Worm (Caenorhabditis elegans) whole organism, late embryonic: ENCODE measurements around the gene grl-7.

Source experiments
- C08G9.2 ChIP-seq: sonication (generic microtip); optimal IDR thresholded peaks from 2 replicates; lab custom pipeline; 2016; ENCODE audit warnings: mild to moderate bottlenecking, missing genetic modification characterization, moderate library complexity, missing compliant biosample characterization
- F13H6.1 ChIP-seq: sonication (generic microtip); optimal IDR thresholded peaks from 2 replicates; lab custom pipeline; 2016; ENCODE audit warnings: missing genetic modification characterization, missing compliant biosample characterization
- K02D7.2 ChIP-seq: sonication (generic microtip); optimal IDR thresholded peaks from 2 replicates; lab custom pipeline; 2017; ENCODE audit warnings: mild to moderate bottlenecking, missing genetic modification characterization, missing compliant biosample characterization
- K09A11.1 ChIP-seq: sonication (generic microtip); optimal IDR thresholded peaks from 2 replicates; lab custom pipeline; 2017; ENCODE audit warnings: antibody characterized with exemption, mild to moderate bottlenecking, missing genetic modification characterization, missing compliant biosample characterization; ENCODE audit not compliant: insufficient read depth
- T23F11.4 ChIP-seq: fragments of 200-800 bp; sonication (Bioruptor generic); optimal IDR thresholded peaks from 2 replicates; lab custom pipeline; 2018; ENCODE audit warnings: mild to moderate bottlenecking, missing genetic modification characterization, missing compliant biosample characterization
- Y22D7AL.16 ChIP-seq: sonication (generic microtip); optimal IDR thresholded peaks from 2 replicates; lab custom pipeline; 2016; ENCODE audit warnings: missing genetic modification characterization, missing compliant biosample characterization
- ama-1 ChIP-seq: fragments of 150-350 bp; optimal IDR thresholded peaks from 2 replicates; lab custom pipeline; 2014
- ceh-18 ChIP-seq: sonication (generic microtip); optimal IDR thresholded peaks from 2 replicates; lab custom pipeline; 2016; ENCODE audit warnings: missing genetic modification characterization, missing compliant biosample characterization
- ceh-19 ChIP-seq: fragments of 200-800 bp; sonication (Bioruptor generic); optimal IDR thresholded peaks from 2 replicates; lab custom pipeline; 2018; ENCODE audit warnings: mild to moderate bottlenecking, missing genetic modification characterization, missing compliant biosample characterization
- ceh-24 ChIP-seq: sonication (generic microtip); optimal IDR thresholded peaks from 2 replicates; lab custom pipeline; 2016; ENCODE audit warnings: mild to moderate bottlenecking, missing genetic modification characterization, missing compliant biosample characterization
- ceh-30 ChIP-seq: fragments of 150-350 bp; optimal IDR thresholded peaks from 2 replicates; lab custom pipeline; 2014; ENCODE audit warnings: missing biosample characterization, missing genetic modification characterization
- ceh-45 ChIP-seq: fragments of 200-800 bp; sonication (Bioruptor generic); IDR thresholded peaks from 2 replicates; pipeline ENCODE4 v1.3.6; 2022; ENCODE audit warnings: missing genetic modification reagents, missing genetic modification characterization, missing compliant biosample characterization
- dmd-4 ChIP-seq: sonication (generic microtip); optimal IDR thresholded peaks from 2 replicates; lab custom pipeline; 2016; ENCODE audit warnings: borderline replicate concordance, missing genetic modification characterization, missing compliant biosample characterization
- dve-1 ChIP-seq: sonication (generic microtip); optimal IDR thresholded peaks from 2 replicates; lab custom pipeline; 2017; ENCODE audit warnings: antibody characterized with exemption, mild to moderate bottlenecking, missing genetic modification characterization, missing compliant biosample characterization
- elt-2 ChIP-seq: sonication (generic microtip); optimal IDR thresholded peaks from 2 replicates; lab custom pipeline; 2016; ENCODE audit warnings: missing genetic modification reagents, missing genetic modification characterization, missing compliant biosample characterization
- elt-4 ChIP-seq: sonication (generic microtip); optimal IDR thresholded peaks from 2 replicates; lab custom pipeline; 2016; ENCODE audit warnings: missing genetic modification characterization, missing compliant biosample characterization
- ets-4 ChIP-seq: sonication (generic microtip); optimal IDR thresholded peaks from 2 replicates; lab custom pipeline; 2016; ENCODE audit warnings: missing genetic modification characterization, missing compliant biosample characterization
- eyg-1 ChIP-seq: sonication (generic microtip); optimal IDR thresholded peaks from 2 replicates; lab custom pipeline; 2016; ENCODE audit warnings: missing genotype, missing genetic modification characterization, missing compliant biosample characterization
- fax-1 ChIP-seq: sonication (generic microtip); optimal IDR thresholded peaks from 2 replicates; lab custom pipeline; 2016; ENCODE audit warnings: missing genotype, missing genetic modification characterization, missing compliant biosample characterization
- fkh-10 ChIP-seq: fragments of 150-350 bp; optimal IDR thresholded peaks from 2 replicates; lab custom pipeline; 2014; ENCODE audit warnings: missing biosample characterization, missing genetic modification reagents, missing genetic modification characterization
- fkh-6 ChIP-seq: sonication (generic microtip); optimal IDR thresholded peaks from 2 replicates; lab custom pipeline; 2016; ENCODE audit warnings: missing genetic modification characterization, missing compliant biosample characterization
- gmeb-2 ChIP-seq: sonication (generic microtip); optimal IDR thresholded peaks from 2 replicates; lab custom pipeline; 2016; ENCODE audit warnings: missing genetic modification characterization, inconsistent platforms, missing compliant biosample characterization
- hlh-13 ChIP-seq: fragments of 200-800 bp; sonication (Bioruptor generic); optimal IDR thresholded peaks from 2 replicates; lab custom pipeline; 2018; ENCODE audit warnings: mild to moderate bottlenecking, missing genetic modification characterization, missing compliant biosample characterization
- hlh-15 ChIP-seq: sonication (generic microtip); optimal IDR thresholded peaks from 2 replicates; lab custom pipeline; 2016; ENCODE audit warnings: missing genetic modification characterization, missing compliant biosample characterization
- lim-6 ChIP-seq: sonication (generic microtip); optimal IDR thresholded peaks from 2 replicates; lab custom pipeline; 2016; ENCODE audit warnings: missing genetic modification characterization, missing compliant biosample characterization
- nfya-1 ChIP-seq: sonication (generic microtip); optimal IDR thresholded peaks from 2 replicates; lab custom pipeline; 2017; ENCODE audit warnings: missing genetic modification characterization, mild to moderate bottlenecking, missing compliant biosample characterization, antibody characterized with exemption, moderate library complexity
- nhr-232 ChIP-seq: sonication (generic microtip); optimal IDR thresholded peaks from 2 replicates; lab custom pipeline; 2016; ENCODE audit warnings: missing genetic modification characterization, missing compliant biosample characterization
- npax-4 ChIP-seq: sonication (generic microtip); optimal IDR thresholded peaks from 2 replicates; lab custom pipeline; 2016; ENCODE audit warnings: missing genetic modification characterization, missing compliant biosample characterization
- odd-2 ChIP-seq: sonication (generic microtip); optimal IDR thresholded peaks from 2 replicates; lab custom pipeline; 2017; ENCODE audit warnings: antibody characterized with exemption, mild to moderate bottlenecking, missing genetic modification characterization, missing compliant biosample characterization
- pag-3 ChIP-seq: sonication (generic microtip); optimal IDR thresholded peaks from 2 replicates; lab custom pipeline; 2016; ENCODE audit warnings: missing compliant biosample characterization, missing genetic modification characterization, borderline replicate concordance
- pat-9 ChIP-seq: fragments of 200-800 bp; sonication (Bioruptor generic); optimal IDR thresholded peaks from 2 replicates; lab custom pipeline; 2018; ENCODE audit warnings: mild to moderate bottlenecking, missing genetic modification characterization, moderate library complexity, missing compliant biosample characterization
- pax-1 ChIP-seq: fragments of 150-350 bp; optimal IDR thresholded peaks from 2 replicates; lab custom pipeline; 2014; ENCODE audit warnings: missing biosample characterization, missing genetic modification characterization
- pha-2 ChIP-seq: sonication (generic microtip); optimal IDR thresholded peaks from 2 replicates; lab custom pipeline; 2017; ENCODE audit warnings: mild to moderate bottlenecking, missing genetic modification characterization, missing compliant biosample characterization
- pqm-1 ChIP-seq: sonication (generic microtip); optimal IDR thresholded peaks from 2 replicates; lab custom pipeline; 2016; ENCODE audit warnings: missing genetic modification characterization, missing compliant biosample characterization
- pros-1 ChIP-seq: fragments of 150-350 bp; optimal IDR thresholded peaks from 2 replicates; lab custom pipeline; 2014; ENCODE audit warnings: missing biosample characterization, missing genetic modification reagents, missing genetic modification characterization
- ref-2 ChIP-seq: sonication (generic microtip); optimal IDR thresholded peaks from 2 replicates; lab custom pipeline; 2016; ENCODE audit warnings: missing genetic modification characterization, missing compliant biosample characterization
- rnt-1 ChIP-seq: sonication (generic microtip); optimal IDR thresholded peaks from 2 replicates; lab custom pipeline; 2016; ENCODE audit warnings: missing genetic modification characterization, missing compliant biosample characterization
- sdc-2 ChIP-seq: sonication (generic microtip); optimal IDR thresholded peaks from 2 replicates; lab custom pipeline; 2016; ENCODE audit warnings: missing genotype, missing genetic modification characterization, missing compliant biosample characterization
- sox-2 ChIP-seq: fragments of 200-800 bp; sonication (Bioruptor generic); IDR thresholded peaks from 2 replicates; pipeline ENCODE4 v1.3.6; 2022; ENCODE audit warnings: missing genetic modification reagents, missing genetic modification characterization, missing compliant biosample characterization
- sox-4 ChIP-seq: sonication (generic microtip); optimal IDR thresholded peaks from 2 replicates; lab custom pipeline; 2017; ENCODE audit warnings: mild to moderate bottlenecking, missing genetic modification characterization, inconsistent platforms, missing compliant biosample characterization
- tbx-2 ChIP-seq: sonication (generic microtip); optimal IDR thresholded peaks from 2 replicates; lab custom pipeline; 2016; ENCODE audit warnings: missing genetic modification characterization, missing compliant biosample characterization
- unc-3 ChIP-seq, 2 experiments: fragments of 200-800 bp in 1 of 2; sonication (Bioruptor generic) in 1 of 2; sonication (generic microtip) in 1 of 2; conservative IDR thresholded peaks in 1 of 2; optimal IDR thresholded peaks in 1 of 2; 2 replicates each; pipeline versions ENCODE4 v1.3.6 to Lab custom; 2016 to 2022; ENCODE audit warnings: missing compliant biosample characterization in 2 of 2, missing genetic modification characterization in 2 of 2, missing genetic modification reagents in 1 of 2
- zip-5 ChIP-seq: sonication (generic microtip); optimal IDR thresholded peaks from 2 replicates; lab custom pipeline; 2016; ENCODE audit warnings: missing genetic modification characterization, missing compliant biosample characterization

Gene grl-7

DNA sequence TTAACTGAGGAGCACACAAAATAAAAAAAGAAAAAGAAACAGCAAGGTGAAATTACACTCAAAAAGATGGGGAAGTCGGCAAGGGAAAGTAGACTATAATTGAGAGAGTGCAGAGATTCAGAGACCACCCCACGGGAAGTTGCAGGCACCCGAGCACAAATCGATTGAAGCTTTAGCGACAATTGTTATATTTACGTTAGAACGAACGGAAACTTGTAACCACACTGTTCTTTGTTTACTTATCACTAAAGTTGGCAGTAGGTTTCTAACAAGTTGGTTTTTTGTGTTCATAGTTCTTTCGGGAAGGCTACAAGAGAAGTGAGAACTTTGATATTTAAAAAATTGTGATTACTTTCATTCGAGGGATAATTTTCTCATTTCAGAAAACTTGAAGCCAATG, 25.1 kb downstream of the grl-7 start, which contains the start of gene F47G9.4:
TSS of gene F47G9.4 (minus strand) at position 98 of the 400 bp plus-strand sequence.
- TF ChIP-seq dve-1 (tag; lab: Kevin White, UChicago) (no peak), Y22D7AL.16 (tag; lab: Kevin White, UChicago) (no peak), sdc-2 (tag; lab: Kevin White, UChicago) (no peak), K09A11.1 (tag; lab: Kevin White, UChicago) (no peak), F13H6.1 (tag; lab: Kevin White, UChicago) (no peak), hlh-13 (GFP tag; lab: Kevin White, UChicago) (no peak), gmeb-2 (tag; lab: Kevin White, UChicago) (no peak), ceh-24 (no peak), ceh-18 (tag; lab: Kevin White, UChicago) (no peak), sox-2 (GFP tag; lab: Robert Waterston, UW) (no peak), ceh-19 (GFP tag; lab: Kevin White, UChicago) (no peak), nhr-232 (tag; lab: Kevin White, UChicago) (no peak)

DNA sequence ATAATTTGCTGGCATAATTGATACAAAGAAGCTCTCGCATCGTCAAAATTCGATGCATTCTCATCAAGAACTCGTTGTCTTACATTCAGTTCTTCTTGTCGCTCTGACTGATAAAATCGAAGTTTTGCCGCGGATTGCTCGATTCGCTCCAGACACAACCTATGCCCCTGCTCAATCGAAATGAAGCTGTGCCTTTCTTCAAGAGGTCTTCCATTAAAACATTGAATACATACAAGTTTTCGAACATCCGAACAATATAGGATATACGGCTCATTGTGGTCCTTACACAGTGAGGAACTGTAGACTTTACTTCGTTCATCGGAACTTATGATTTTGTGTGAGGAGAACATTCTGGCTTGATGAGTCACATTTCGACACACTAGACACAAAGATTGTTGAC, 26.0 kb downstream of the grl-7 start:
- TF ChIP-seq nfya-1 (tag; lab: Kevin White, UChicago) (no peak), pqm-1 (tag; lab: Kevin White, UChicago) (no peak), elt-4 (no peak), pag-3 (tag; lab: Kevin White, UChicago) (no peak), nhr-232 (tag; lab: Kevin White, UChicago) (no peak), odd-2 (tag; lab: Kevin White, UChicago) (no peak), pros-1 (no peak)

- no peak for TF ChIP-seq ets-4
These were observed 30.0 kb downstream of the grl-7 start, which contains the start of gene cutl-18 for ce11 chrV:11316801-11317200. Gene cutl-18, minus strand, starts transcription at chrV:11316901.

DNA sequence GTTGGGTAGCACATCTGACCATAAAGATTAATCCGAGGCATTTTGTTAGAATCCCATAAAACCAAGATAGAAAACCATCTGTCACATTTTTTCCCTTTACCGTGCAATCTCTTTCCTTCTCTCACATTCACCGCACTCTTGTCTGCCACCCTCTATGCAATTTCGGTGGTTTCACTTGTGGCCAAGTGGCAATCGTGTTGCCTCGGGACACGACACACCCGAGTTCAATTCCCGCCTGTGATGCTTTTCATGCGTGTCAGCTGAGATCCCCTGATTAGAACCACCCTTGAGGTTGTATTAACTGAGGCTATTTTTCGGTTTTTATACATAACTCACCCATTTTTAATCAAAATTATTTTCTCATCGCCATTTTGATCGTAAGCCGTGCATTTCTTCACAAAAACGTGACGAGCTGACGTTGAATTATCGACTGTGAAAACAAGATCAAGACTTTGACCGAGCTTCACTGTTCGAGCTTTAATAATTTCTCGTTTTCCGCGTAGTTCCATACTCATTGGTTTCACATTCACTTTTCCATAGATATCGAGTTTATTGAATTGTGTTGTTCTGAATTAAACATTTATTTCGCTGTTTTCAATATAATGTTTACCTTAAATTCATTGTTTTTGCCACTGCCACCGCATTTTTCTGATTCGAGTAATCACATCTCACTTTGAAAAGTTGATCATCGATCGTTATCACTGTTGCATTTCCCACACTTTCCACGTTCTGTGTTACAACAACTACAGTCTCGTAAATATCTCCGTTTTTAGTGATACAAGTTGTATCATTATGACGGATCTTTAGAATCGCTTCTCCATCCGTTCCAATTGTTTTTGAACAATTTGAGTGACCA, 32.6 kb downstream of the grl-7 start:
- TF ChIP-seq hlh-13 (GFP tag; lab: Kevin White, UChicago): peak; percentile 99
- TF ChIP-seq K02D7.2 (tag; lab: Kevin White, UChicago): peak; percentile 100
- peak; percentile 97 for TF ChIP-seq ceh-24
- TF ChIP-seq odd-2 (tag; lab: Kevin White, UChicago): peak; percentile 91
- TF ChIP-seq ref-2 (tag; lab: Kevin White, UChicago): peak; percentile 97
- peak; percentile 97 for TF ChIP-seq elt-4
- peak; percentile 100 for TF ChIP-seq T23F11.4
- peak; percentile 98 for TF ChIP-seq eyg-1 (tag; lab: Kevin White, UChicago)
- TF ChIP-seq ceh-30 (tag; lab: Kevin White, UChicago): peak; percentile 96
- TF ChIP-seq dmd-4 (tag; lab: Kevin White, UChicago): peak; percentile 98
- peak; percentile 85 for TF ChIP-seq fkh-10 (GFP tag; lab: Kevin White, UChicago)
- TF ChIP-seq ama-1 (lab: Kevin White, UChicago): no peak
- peak; percentile 94 for TF ChIP-seq ets-4
- TF ChIP-seq C08G9.2 (tag; lab: Kevin White, UChicago): peak; percentile 99
- TF ChIP-seq pag-3 (tag; lab: Kevin White, UChicago): peak; percentile 92
- peak; percentile 100 for TF ChIP-seq elt-2
- TF ChIP-seq pax-1 (tag; lab: Kevin White, UChicago): peak; percentile 76
- TF ChIP-seq npax-4 (tag; lab: Kevin White, UChicago): peak; percentile 97
- TF ChIP-seq zip-5 (tag; lab: Kevin White, UChicago): peak; percentile 90
- TF ChIP-seq fkh-6 (tag; lab: Kevin White, UChicago): peak; percentile 96
- TF ChIP-seq pat-9 (tag; lab: Kevin White, UChicago): peak; percentile 100
- TF ChIP-seq rnt-1 (tag; lab: Kevin White, UChicago): peak; percentile 98
- peak; percentile 99 for TF ChIP-seq tbx-2 (tag; lab: Kevin White, UChicago)
- peak; percentile 99 for TF ChIP-seq lim-6 (tag; lab: Kevin White, UChicago)
- peak; percentile 96 for TF ChIP-seq pha-2 (tag; lab: Kevin White, UChicago)
- TF ChIP-seq gmeb-2 (tag; lab: Kevin White, UChicago): peak; percentile 99
- TF ChIP-seq sox-4 (tag; lab: Kevin White, UChicago): peak; percentile 99
- TF ChIP-seq fax-1 (tag; lab: Kevin White, UChicago): peak; percentile 96
- TF ChIP-seq hlh-15 (tag; lab: Kevin White, UChicago): peak; percentile 98
- TF ChIP-seq unc-3 (GFP tag; conservative IDR thresholded peaks at IDR 0.05; lab: Robert Waterston, UW): peak; percentile 99
- TF ChIP-seq unc-3 (tag; optimal IDR thresholded peaks at IDR 0.05; lab: Kevin White, UChicago): peak; percentile 95
- peak; percentile 99 for TF ChIP-seq ceh-45 (GFP tag; lab: Robert Waterston, UW)
